Worm (Caenorhabditis elegans): ENCODE results near the gene Y43F4A.4.
A peak's percentile ranks its signal among the peaks of the same experiment; 100 is the strongest.

Y43F4A.4 gene

ce11 chrIII:13258163-13258562 lies 12.8 kb downstream of the Y43F4A.4 start:
- TF ChIP-seq madf-8 (GFP tag; conservative IDR thresholded peaks at IDR 0.05) = no peak
- TF ChIP-seq rcor-1 (GFP tag; IDR thresholded peaks at IDR 0.05) = no peak
- TF ChIP-seq mxl-1 (tag; optimal IDR thresholded peaks at IDR 0.05) = no peak
- peak; percentile 53; the same call in 1 of the 2 replicates for TF ChIP-seq zfh-2 (GFP tag; conservative IDR thresholded peaks at IDR 0.05)
- peak; percentile 9 for TF ChIP-seq ceh-27 (GFP tag; optimal IDR thresholded peaks at IDR 0.05)
- TF ChIP-seq hlh-26 (GFP tag; conservative IDR thresholded peaks at IDR 0.05) = no peak
- TF ChIP-seq egrh-3 (GFP tag; IDR thresholded peaks at IDR 0.05) = no peak
- TF ChIP-seq hmg-1.2 (GFP tag; IDR thresholded peaks at IDR 0.05) = peak; percentile 50; the same call in 1 of the 2 replicates

ce11 chrIII:13258752-13259151 lies 13.4 kb downstream of the Y43F4A.4 start:
- TF ChIP-seq nhr-27 (tag; optimal IDR thresholded peaks at IDR 0.05) (no peak), lin-26 (GFP tag; IDR thresholded peaks at IDR 0.05) (0 out of 2 replicates have a peak, but pooled peaks have one; percentile 13), let-607 (tag; optimal IDR thresholded peaks at IDR 0.05) (peak; percentile 75 to 81), hmg-1.2 (GFP tag; IDR thresholded peaks at IDR 0.05) (peak; percentile 88)

ce11 chrIII:13260344-13260743 lies 15.0 kb downstream of the Y43F4A.4 start:
- no peak for TF ChIP-seq C06A6.2 (GFP tag; conservative IDR thresholded peaks at IDR 0.05)
- no peak for TF ChIP-seq K12H6.12 (tag; optimal IDR thresholded peaks at IDR 0.05)
- no peak for TF ChIP-seq lag-1 (GFP tag; IDR thresholded peaks at IDR 0.05)
- TF ChIP-seq let-607 (tag; optimal IDR thresholded peaks at IDR 0.05) = no peak
- no peak for TF ChIP-seq F23B12.7 (tag; optimal IDR thresholded peaks at IDR 0.05; ENCODE audit: insufficient read depth)
- no peak for TF ChIP-seq ztf-26 (tag; optimal IDR thresholded peaks at IDR 0.05)
- TF ChIP-seq ztf-25 (GFP tag; IDR thresholded peaks at IDR 0.05) = no peak
- no peak for TF ChIP-seq mxl-1 (tag; optimal IDR thresholded peaks at IDR 0.05)
- no peak for TF ChIP-seq F39B2.1 (GFP tag; IDR thresholded peaks at IDR 0.05)
- TF ChIP-seq atf-7 (tag; optimal IDR thresholded peaks at IDR 0.05) = no peak
- TF ChIP-seq tbp1 (GFP tag; optimal IDR thresholded peaks at IDR 0.05) = no peak

ce11 chrIII:13262987-13263386 lies 17.6 kb downstream of the Y43F4A.4 start, which contains the start of gene F56A8.4:
TSS of gene F56A8.4 (plus strand) at chrIII:13263287.
- no peak for TF ChIP-seq ceh-58 (GFP tag; IDR thresholded peaks at IDR 0.05)
- peak; percentile 33 for TF ChIP-seq lsl-1 (GFP tag; optimal IDR thresholded peaks at IDR 0.05)

ce11 chrIII:13265566-13265965 lies 20.2 kb downstream of the Y43F4A.4 start, which contains the start of gene F56A8.5:
TSS of gene F56A8.5 (plus strand) at chrIII:13265866.
- TF ChIP-seq ceh-27 (GFP tag; optimal IDR thresholded peaks at IDR 0.05) (no peak), dox-1 (GFP tag; IDR thresholded peaks at IDR 0.05) (no peak), fkh-3 (tag; optimal IDR thresholded peaks at IDR 0.05) (no peak), snpc-3.4 (tag; optimal IDR thresholded peaks at IDR 0.05) (no peak), athp-1 (tag; optimal IDR thresholded peaks at IDR 0.05) (no peak), let-607 (tag; optimal IDR thresholded peaks at IDR 0.05) (no peak), ama-1 (optimal IDR thresholded peaks at IDR 0.05) (no peak), ama-1 (GFP tag; optimal IDR thresholded peaks at IDR 0.05) (no peak), ZK185.1 (tag; optimal IDR thresholded peaks at IDR 0.05; ENCODE audit: poor library complexity, severe bottlenecking) (no peak), tbx-9 (tag; optimal IDR thresholded peaks at IDR 0.05; ENCODE audit: borderline replicate concordance) (no peak), nfyb-1 (GFP tag; IDR thresholded peaks at IDR 0.05) (no peak), ceh-40 (GFP tag; IDR thresholded peaks at IDR 0.05) (no peak)
